Worm (Caenorhabditis elegans) whole organism, young adult: Measurements from ENCODE around the gene Y39B6A.34.
"Not testable (repeated sequence)": the region's sequence is repeated elsewhere in the genome, so short reads cannot be mapped to it uniquely, and the experiment has no call there.

Source experiments
- B0019.2 ChIP-seq: fragments of 200-800 bp; sonication (Bioruptor generic); conservative IDR thresholded peaks from 2 replicates; pipeline ENCODE4 v1.3.6; 2022; ENCODE audit warnings: missing genetic modification reagents, missing genetic modification characterization, missing compliant biosample characterization
- C06A6.2 ChIP-seq: fragments of 200-800 bp; sonication (Bioruptor generic); conservative IDR thresholded peaks from 2 replicates; pipeline ENCODE4 v1.3.6; 2022; ENCODE audit warnings: missing genetic modification characterization, missing compliant biosample characterization
- F22D6.2 ChIP-seq: sonication (generic microtip); optimal IDR thresholded peaks from 2 replicates; lab custom pipeline; 2016; ENCODE audit warnings: mild to moderate bottlenecking, missing genetic modification characterization, missing compliant biosample characterization
- F33H1.4 ChIP-seq: fragments of 200-800 bp; sonication (Bioruptor generic); IDR thresholded peaks from 2 replicates; pipeline ENCODE4 v1.3.6; 2022; ENCODE audit warnings: missing genetic modification reagents, missing genetic modification characterization, missing compliant biosample characterization
- F37B4.10 ChIP-seq: fragments of 200-800 bp; sonication (Bioruptor generic); IDR thresholded peaks from 2 replicates; pipeline ENCODE4 v1.3.6; 2022; ENCODE audit warnings: missing genetic modification characterization, missing compliant biosample characterization
- F49E8.2 ChIP-seq: sonication (generic microtip); optimal IDR thresholded peaks from 3 replicates; lab custom pipeline; 2017; ENCODE audit warnings: missing genetic modification characterization, mild to moderate bottlenecking, missing compliant biosample characterization, antibody characterized with exemption, moderate library complexity; ENCODE audit not compliant: insufficient read depth
- F52B5.7 ChIP-seq: sonication (generic microtip); optimal IDR thresholded peaks from 2 replicates; lab custom pipeline; 2016; ENCODE audit warnings: mild to moderate bottlenecking, missing genetic modification characterization, missing compliant biosample characterization
- F57A8.1 ChIP-seq: fragments of 200-800 bp; sonication (Bioruptor generic); optimal IDR thresholded peaks from 2 replicates; lab custom pipeline; 2018; ENCODE audit warnings: mild to moderate bottlenecking, missing genetic modification characterization, moderate library complexity, missing compliant biosample characterization
- F57C9.4 ChIP-seq: sonication (generic microtip); optimal IDR thresholded peaks from 2 replicates; lab custom pipeline; 2017; ENCODE audit warnings: mild to moderate bottlenecking, missing genetic modification characterization, missing compliant biosample characterization
- K12H6.12 ChIP-seq: fragments of 200-800 bp; sonication (Bioruptor generic); optimal IDR thresholded peaks from 2 replicates; lab custom pipeline; 2018; ENCODE audit warnings: mild to moderate bottlenecking, missing genetic modification characterization, missing compliant biosample characterization
- Y95B8A.8 ChIP-seq: fragments of 200-800 bp; sonication (Bioruptor generic); IDR thresholded peaks from 2 replicates; pipeline ENCODE4 v1.3.6; 2022; ENCODE audit warnings: missing genetic modification reagents, missing genetic modification characterization, missing compliant biosample characterization
- aptf-2 ChIP-seq: fragments of 200-800 bp; sonication (Bioruptor generic); conservative IDR thresholded peaks from 2 replicates; pipeline ENCODE4 v1.3.6; 2022; ENCODE audit warnings: missing genetic modification reagents, missing genetic modification characterization, missing compliant biosample characterization
- aptf-3 ChIP-seq: fragments of 200-800 bp; sonication (Bioruptor generic); IDR thresholded peaks from 2 replicates; pipeline ENCODE4 v1.3.6; 2022; ENCODE audit warnings: missing genetic modification characterization, missing compliant biosample characterization
- atf-7 ChIP-seq: sonication (generic microtip); optimal IDR thresholded peaks from 2 replicates; lab custom pipeline; 2017; ENCODE audit warnings: mild to moderate bottlenecking, missing genetic modification characterization, missing compliant biosample characterization
- athp-1 ChIP-seq: sonication (generic microtip); optimal IDR thresholded peaks from 2 replicates; lab custom pipeline; 2017; ENCODE audit warnings: mild to moderate bottlenecking, missing genetic modification characterization, missing compliant biosample characterization
- ccch-3 ChIP-seq: fragments of 200-800 bp; sonication (Bioruptor generic); optimal IDR thresholded peaks from 2 replicates; lab custom pipeline; 2018; ENCODE audit warnings: mild to moderate bottlenecking, missing genetic modification characterization, missing compliant biosample characterization
- cebp-1 ChIP-seq, 2 experiments: fragments of 200-800 bp in 1 of 2; sonication (Bioruptor generic) in 1 of 2; sonication (generic microtip) in 1 of 2; IDR thresholded peaks in 1 of 2; optimal IDR thresholded peaks in 1 of 2; 2 replicates each; pipeline versions ENCODE4 v1.3.6 to Lab custom; 2017 to 2022; ENCODE audit warnings: missing compliant biosample characterization in 2 of 2, missing genetic modification characterization in 2 of 2, mild to moderate bottlenecking in 1 of 2, missing genetic modification reagents in 1 of 2, moderate library complexity in 1 of 2
- cebp-2 ChIP-seq: fragments of 200-800 bp; sonication (Bioruptor generic); IDR thresholded peaks from 2 replicates; pipeline ENCODE4 v1.3.6; 2022; ENCODE audit warnings: missing genetic modification characterization, missing compliant biosample characterization
- ceh-100 ChIP-seq: fragments of 200-800 bp; sonication (Bioruptor generic); IDR thresholded peaks from 2 replicates; pipeline ENCODE4 v1.3.6; 2022; ENCODE audit warnings: missing genetic modification reagents, missing genetic modification characterization, missing compliant biosample characterization
- ceh-27 ChIP-seq: fragments of 200-800 bp; sonication (Bioruptor generic); optimal IDR thresholded peaks from 2 replicates; lab custom pipeline; 2018; ENCODE audit warnings: mild to moderate bottlenecking, missing genetic modification characterization, moderate library complexity, missing compliant biosample characterization
- chd-7 ChIP-seq: sonication (generic microtip); optimal IDR thresholded peaks from 2 replicates; lab custom pipeline; 2016; ENCODE audit warnings: mild to moderate bottlenecking, missing genetic modification characterization, moderate library complexity, missing compliant biosample characterization
- die-1 ChIP-seq: sonication (generic microtip); optimal IDR thresholded peaks from 2 replicates; lab custom pipeline; 2016; ENCODE audit warnings: missing genotype, mild to moderate bottlenecking, missing genetic modification characterization, missing compliant biosample characterization
- dpff-1 ChIP-seq: sonication (generic microtip); optimal IDR thresholded peaks from 2 replicates; lab custom pipeline; 2017; ENCODE audit warnings: mild to moderate bottlenecking, missing genetic modification characterization, missing compliant biosample characterization
- efl-1 ChIP-seq: fragments of 150-350 bp; optimal IDR thresholded peaks from 2 replicates; lab custom pipeline; 2014; ENCODE audit warnings: missing biosample characterization, missing genetic modification reagents, missing genetic modification characterization
- gei-17 ChIP-seq: fragments of 200-800 bp; sonication (Bioruptor generic); optimal IDR thresholded peaks from 2 replicates; lab custom pipeline; 2018; ENCODE audit warnings: mild to moderate bottlenecking, missing genetic modification characterization, missing compliant biosample characterization
- lag-1 ChIP-seq: fragments of 200-800 bp; sonication (Bioruptor generic); IDR thresholded peaks from 2 replicates; pipeline ENCODE4 v1.3.6; 2022; ENCODE audit warnings: missing genetic modification reagents, missing genetic modification characterization, missing compliant biosample characterization
- lir-1 ChIP-seq: fragments of 200-800 bp; sonication (Bioruptor generic); conservative IDR thresholded peaks from 2 replicates; pipeline ENCODE4 v1.3.6; 2022; ENCODE audit warnings: missing genetic modification reagents, missing genetic modification characterization, missing compliant biosample characterization
- lsy-27 ChIP-seq: sonication (generic microtip); optimal IDR thresholded peaks from 2 replicates; lab custom pipeline; 2017; ENCODE audit warnings: missing genetic modification characterization, mild to moderate bottlenecking, missing compliant biosample characterization, antibody characterized with exemption, missing genotype, borderline replicate concordance; ENCODE audit not compliant: insufficient read depth
- mxl-1 ChIP-seq: sonication (generic microtip); optimal IDR thresholded peaks from 2 replicates; lab custom pipeline; 2016; ENCODE audit warnings: missing genetic modification characterization, missing compliant biosample characterization
- nfya-1 ChIP-seq: sonication (generic microtip); optimal IDR thresholded peaks from 2 replicates; lab custom pipeline; 2017; ENCODE audit warnings: antibody characterized with exemption, missing compliant biosample characterization, missing genetic modification characterization, borderline replicate concordance; ENCODE audit not compliant: insufficient read depth
- nhr-27 ChIP-seq: fragments of 200-800 bp; sonication (Bioruptor generic); optimal IDR thresholded peaks from 2 replicates; lab custom pipeline; 2018; ENCODE audit warnings: mild to moderate bottlenecking, missing genetic modification characterization, moderate library complexity, missing compliant biosample characterization
- nhr-80 ChIP-seq: sonication (generic microtip); optimal IDR thresholded peaks from 2 replicates; lab custom pipeline; 2016; ENCODE audit warnings: missing genetic modification characterization, missing compliant biosample characterization
- pha-4 ChIP-seq: fragments of 150-350 bp; sonication (generic microtip); optimal IDR thresholded peaks from 2 replicates; lab custom pipeline; 2014; ENCODE audit warnings: missing biosample characterization, missing genetic modification reagents, missing genetic modification characterization
- rec-8 ChIP-seq, 2 experiments: sonication (generic microtip); optimal IDR thresholded peaks; 2 replicates each; lab custom pipeline; 2016; ENCODE audit warnings: mild to moderate bottlenecking in 2 of 2, missing genetic modification characterization in 2 of 2, missing genetic modification reagents in 2 of 2, missing genotype in 2 of 2, missing biosample characterization in 1 of 2, missing compliant biosample characterization in 1 of 2, moderate library complexity in 1 of 2
- tbp1 ChIP-seq: fragments of 200-800 bp; sonication (Bioruptor generic); optimal IDR thresholded peaks from 2 replicates; lab custom pipeline; 2018; ENCODE audit warnings: mild to moderate bottlenecking, missing genetic modification characterization, missing compliant biosample characterization
- tbx-9 ChIP-seq: sonication (generic microtip); optimal IDR thresholded peaks from 2 replicates; lab custom pipeline; 2016; ENCODE audit warnings: borderline replicate concordance, missing genetic modification characterization, inconsistent platforms, missing compliant biosample characterization
- unc-62 ChIP-seq: fragments of 150-350 bp; optimal IDR thresholded peaks from 2 replicates; lab custom pipeline; 2014; ENCODE audit warnings: missing biosample characterization, missing genetic modification reagents, missing genetic modification characterization
- ztf-22 ChIP-seq: fragments of 200-800 bp; sonication (Bioruptor generic); optimal IDR thresholded peaks from 2 replicates; lab custom pipeline; 2018; ENCODE audit warnings: mild to moderate bottlenecking, missing genetic modification characterization, moderate library complexity, missing compliant biosample characterization
- ztf-28 ChIP-seq: fragments of 200-800 bp; sonication (Bioruptor generic); IDR thresholded peaks from 2 replicates; pipeline ENCODE4 v1.3.6; 2022; ENCODE audit warnings: missing genetic modification reagents, missing genetic modification characterization, missing compliant biosample characterization

Gene Y39B6A.34

DNA sequence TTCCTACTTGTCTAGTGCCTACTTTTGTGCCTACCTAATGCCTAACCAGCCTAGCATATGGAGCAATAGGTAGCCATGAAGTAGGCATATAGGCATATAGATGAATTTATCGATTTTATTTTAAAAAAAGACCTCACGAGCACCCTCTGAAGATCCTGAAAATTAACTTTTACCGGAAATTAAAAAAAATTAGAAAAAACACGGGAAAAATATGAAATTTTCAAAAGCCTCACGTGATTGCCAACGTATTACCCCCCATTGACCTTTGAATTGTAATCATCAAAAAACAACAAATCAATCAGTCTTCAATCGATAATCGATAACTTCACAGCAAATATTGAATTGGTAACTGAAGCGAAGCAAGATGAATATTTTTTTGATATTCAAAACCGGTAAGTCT, 13.5 kb downstream of the Y39B6A.34 start, which contains the start of gene Y39B6A.30:
Y39B6A.30 (plus strand) TSS at position 301 of the 400 bp plus-strand sequence.
- not testable (repeated sequence) for TF ChIP-seq dpff-1; ztf-22 (GFP tag; lab: Kevin White, UChicago); C06A6.2 (GFP tag; lab: Robert Waterston, UW)
- TF ChIP-seq, all 124 proteins: peak for 0; not testable (repeated sequence) for 124

DNA sequence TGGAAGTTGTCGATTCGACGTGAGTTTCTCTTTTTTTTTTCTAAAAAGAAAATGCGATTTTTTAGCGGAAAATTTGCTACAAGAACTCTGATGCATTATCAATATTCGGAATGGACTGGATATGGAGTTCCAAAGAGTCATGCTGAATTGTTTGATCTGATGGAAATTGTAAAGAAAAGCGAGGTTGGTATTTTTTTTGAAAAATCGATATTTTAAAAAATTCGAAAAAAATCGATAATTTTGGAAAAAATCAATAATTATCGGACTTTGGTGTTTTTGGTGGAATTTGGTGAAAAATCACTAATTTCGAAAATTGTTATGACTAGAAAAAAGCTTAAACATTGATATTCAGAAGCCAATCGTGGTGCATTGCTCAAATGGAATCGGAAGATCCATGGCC, 18.4 kb downstream of the Y39B6A.34 start:
- no peak for TF ChIP-seq B0019.2 (GFP tag; lab: Robert Waterston, UW)
- no peak for TF ChIP-seq gei-17 (GFP tag; lab: Kevin White, UChicago)
- TF ChIP-seq chd-7 (tag; lab: Kevin White, UChicago), result no peak
- no peak for TF ChIP-seq lsy-27 (tag; lab: Kevin White, UChicago)
- TF ChIP-seq cebp-1 (GFP tag; IDR thresholded peaks at IDR 0.05; lab: Robert Waterston, UW), result no peak
- no peak for TF ChIP-seq cebp-1 (tag; optimal IDR thresholded peaks at IDR 0.05; lab: Kevin White, UChicago)
- TF ChIP-seq F33H1.4 (GFP tag; lab: Robert Waterston, UW), result no peak
- TF ChIP-seq rec-8 (tag; optimal IDR thresholded peaks at IDR 0.05; lab: Kevin White, UChicago), result no peak

DNA sequence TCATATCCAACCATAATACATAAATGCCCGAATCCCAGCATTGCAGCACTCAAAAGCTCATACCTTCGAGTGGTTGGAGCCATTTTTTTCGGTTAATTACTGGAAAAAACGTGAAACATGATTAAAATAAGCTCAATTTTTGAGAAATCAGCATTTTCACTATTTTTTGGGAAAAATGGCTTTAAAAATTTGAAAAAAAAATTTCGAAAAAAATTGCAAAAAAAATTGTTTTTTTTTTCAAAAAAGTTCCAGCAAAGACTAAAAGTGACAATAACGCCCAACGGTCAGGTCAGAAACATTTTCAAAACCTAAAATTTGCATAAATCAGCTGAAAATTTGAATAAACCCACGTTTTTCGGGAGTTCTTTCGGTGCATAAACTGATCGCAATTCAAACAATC, 23.9 kb downstream of the Y39B6A.34 start, which contains the start of gene Y39B6A.29:
Y39B6A.29 (minus strand) TSS at position 101 of the 400 bp plus-strand sequence.
- TF ChIP-seq tbp1 (GFP tag; lab: Kevin White, UChicago) (no peak), nhr-80 (no peak), die-1 (no peak), ccch-3 (no peak), ceh-100 (GFP tag; lab: Robert Waterston, UW) (no peak), tbx-9 (no peak), F57A8.1 (GFP tag; lab: Kevin White, UChicago) (no peak), K12H6.12 (tag; lab: Kevin White, UChicago) (no peak), F33H1.4 (GFP tag; lab: Robert Waterston, UW) (no peak), ztf-28 (GFP tag; lab: Robert Waterston, UW) (no peak), lag-1 (GFP tag; lab: Robert Waterston, UW) (no peak), lir-1 (GFP tag; lab: Robert Waterston, UW) (no peak), nfya-1 (tag; lab: Kevin White, UChicago) (no peak), pha-4 (no peak)

DNA sequence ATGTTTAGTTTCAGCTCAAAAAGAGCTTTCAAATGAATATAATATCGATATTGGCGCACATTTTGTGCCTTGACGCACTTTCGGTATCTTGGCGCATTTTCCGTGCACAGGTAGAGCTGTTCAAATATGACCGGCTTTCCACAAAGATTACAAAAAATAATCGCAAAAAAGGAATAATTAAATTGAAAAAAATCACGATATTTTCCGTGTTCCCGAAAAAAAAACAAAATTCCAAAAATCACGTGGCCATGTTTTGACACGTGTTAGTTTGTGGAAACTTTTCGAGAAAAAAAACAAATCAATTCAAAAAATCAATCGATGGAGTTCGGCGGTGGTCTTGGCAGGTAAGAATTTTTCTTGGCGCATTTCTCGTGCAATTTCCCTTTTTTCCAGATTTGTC, 25.3 kb downstream of the Y39B6A.34 start, which contains the start of gene Y39B6A.25:
Y39B6A.25 (plus strand) TSS at position 301 of the 400 bp plus-strand sequence.
- TF ChIP-seq athp-1 (no peak), ceh-27 (GFP tag; lab: Kevin White, UChicago) (no peak), F52B5.7 (tag; lab: Kevin White, UChicago) (no peak), F37B4.10 (no peak), F57C9.4 (tag; lab: Kevin White, UChicago) (no peak), tbp1 (GFP tag; lab: Kevin White, UChicago) (no peak), atf-7 (tag; lab: Kevin White, UChicago) (no peak)
- TF ChIP-seq, all 124 proteins: peak for 0

DNA sequence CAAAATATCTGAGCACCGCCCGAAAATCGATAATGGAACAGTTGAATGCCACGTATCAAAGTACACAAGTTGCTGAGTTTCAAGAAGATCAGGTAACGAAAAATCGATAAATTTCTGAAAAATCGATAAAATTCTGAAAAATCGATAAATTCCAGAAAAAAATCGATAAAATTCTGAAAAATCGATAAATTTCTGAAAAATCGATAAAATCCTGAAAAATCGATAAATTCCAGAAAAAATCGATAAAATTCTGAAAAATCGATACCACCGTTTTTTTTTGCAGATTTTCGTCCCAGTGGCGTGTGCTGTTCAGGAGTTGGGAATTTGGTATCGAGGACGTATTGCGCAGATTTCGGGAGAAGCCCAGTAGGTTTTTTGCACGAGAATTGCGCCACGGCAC, 26.5 kb downstream of the Y39B6A.34 start:
- TF ChIP-seq F22D6.2 (tag; lab: Kevin White, UChicago) (no peak), unc-62 (no peak), cebp-2 (GFP tag; lab: Robert Waterston, UW) (no peak), ztf-28 (GFP tag; lab: Robert Waterston, UW) (no peak), F49E8.2 (no peak), mxl-1 (tag; lab: Kevin White, UChicago) (no peak), aptf-3 (no peak), efl-1 (GFP tag; lab: Kevin White, UChicago) (no peak), F57A8.1 (GFP tag; lab: Kevin White, UChicago) (no peak), nhr-27 (no peak), Y95B8A.8 (no peak), aptf-2 (no peak), lag-1 (GFP tag; lab: Robert Waterston, UW) (no peak), ceh-100 (GFP tag; lab: Robert Waterston, UW) (no peak)
